Fruit fly (Drosophila melanogaster): Measurements from ENCODE around the gene vanin-like.

vanin-like gene

DNA sequence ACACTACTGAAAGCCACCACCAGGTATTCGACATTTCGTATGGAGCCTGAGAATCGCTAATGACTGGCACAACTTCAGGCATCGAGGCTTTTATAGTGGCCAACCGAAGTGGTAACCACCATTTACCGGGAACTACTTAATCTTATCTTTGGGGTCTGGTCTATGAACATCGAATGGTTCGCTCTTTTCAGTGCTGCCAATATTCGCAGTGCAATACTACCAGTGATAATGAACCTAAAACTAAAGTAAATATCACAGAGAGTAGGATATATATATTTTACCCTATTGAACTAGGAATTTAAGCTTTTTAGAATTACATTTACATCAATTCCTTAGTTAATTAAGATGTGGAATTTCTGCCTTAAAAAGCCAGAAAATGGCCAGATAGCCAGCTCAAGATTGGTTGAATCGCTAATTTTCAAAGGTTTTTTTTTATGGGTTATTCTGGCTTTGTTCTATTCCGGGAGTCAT, at the start of gene vanin-like:
Gene vanin-like (minus strand): TSS at position 51 of the 471 bp plus-strand sequence.
- TF ChIP-seq CG6792 (GFP tag; optimal IDR thresholded peaks at IDR 0.05) (no peak), Met (GFP tag; optimal IDR thresholded peaks at IDR 0.05) (no peak), eg (GFP tag; IDR thresholded peaks at IDR 0.05) (no peak), svp (GFP tag) (no peak), CG31627 (GFP tag; optimal IDR thresholded peaks at IDR 0.05) (no peak), Blimp-1 (GFP tag; optimal IDR thresholded peaks at IDR 0.05) (no peak), pdm3 (GFP tag; optimal IDR thresholded peaks at IDR 0.05) (no peak), vri (GFP tag; optimal IDR thresholded peaks at IDR 0.05) (no peak), CG32006 (GFP tag; optimal IDR thresholded peaks at IDR 0.05) (no peak), CG8119 (GFP tag; IDR thresholded peaks at IDR 0.05) (no peak), salr (GFP tag; optimal IDR thresholded peaks at IDR 0.05) (no peak)

DNA sequence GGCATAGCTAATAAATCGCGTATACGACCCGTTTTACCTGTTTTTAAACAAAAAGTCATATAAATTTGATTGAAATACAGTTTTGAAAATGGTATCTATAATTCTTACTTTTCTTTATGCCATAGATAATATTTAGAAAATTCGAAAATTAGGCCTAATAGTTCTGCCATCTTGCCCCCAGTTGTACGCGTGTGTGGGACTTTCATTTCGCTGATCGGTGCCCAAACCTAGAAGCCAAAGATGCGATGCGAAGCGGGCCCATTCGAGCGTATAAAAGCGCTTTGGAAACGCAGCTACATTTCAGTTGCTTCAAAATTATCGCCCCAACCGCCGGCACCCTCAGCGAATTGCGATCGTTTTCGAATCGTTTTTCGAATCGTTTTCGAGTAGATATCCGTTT, 34.7 kb upstream of the vanin-like start, which contains the start of gene CG14445:
Gene CG14445 (plus strand): TSS at position 301 of the 400 bp plus-strand sequence.
- TF ChIP-seq esn (GFP tag; optimal IDR thresholded peaks at IDR 0.05) (no peak), ss (GFP tag; optimal IDR thresholded peaks at IDR 0.05) (no peak), fd59A (GFP tag; optimal IDR thresholded peaks at IDR 0.05) (no peak), CG10631 (GFP tag; optimal IDR thresholded peaks at IDR 0.05) (no peak), salr (GFP tag; optimal IDR thresholded peaks at IDR 0.05) (no peak), achi (GFP tag; optimal IDR thresholded peaks at IDR 0.05) (no peak), Blimp-1 (GFP tag; optimal IDR thresholded peaks at IDR 0.05) (no peak), Eip75B (GFP tag; optimal IDR thresholded peaks at IDR 0.05) (no peak), CG1621 (tag; optimal IDR thresholded peaks at IDR 0.05) (no peak), spab (GFP tag; optimal IDR thresholded peaks at IDR 0.05) (no peak), fd85E (GFP tag; optimal IDR thresholded peaks at IDR 0.05) (no peak)

DNA sequence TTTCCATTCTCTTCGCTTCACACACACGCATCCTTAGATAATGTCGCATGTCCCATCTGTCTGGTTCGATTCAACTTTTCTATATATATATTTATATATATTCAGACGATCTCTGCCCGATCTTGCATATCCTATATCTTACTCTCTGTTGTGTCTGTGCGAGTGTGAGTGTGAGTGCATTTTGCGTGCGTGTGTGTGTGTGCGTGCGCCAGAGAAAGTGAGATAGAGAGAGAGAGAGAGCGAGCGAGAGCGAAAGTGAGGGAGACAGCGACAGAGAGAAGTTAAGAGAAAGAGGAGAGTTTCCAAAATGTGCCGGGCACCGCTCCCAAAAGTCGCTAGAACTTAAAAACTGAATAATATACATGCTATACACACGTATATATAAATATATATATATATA, 29.4 kb upstream of the vanin-like start:
- no peak for TF ChIP-seq Hr4 (GFP tag; optimal IDR thresholded peaks at IDR 0.05)
- TF ChIP-seq fkh (GFP tag; optimal IDR thresholded peaks at IDR 0.05): no peak

DNA sequence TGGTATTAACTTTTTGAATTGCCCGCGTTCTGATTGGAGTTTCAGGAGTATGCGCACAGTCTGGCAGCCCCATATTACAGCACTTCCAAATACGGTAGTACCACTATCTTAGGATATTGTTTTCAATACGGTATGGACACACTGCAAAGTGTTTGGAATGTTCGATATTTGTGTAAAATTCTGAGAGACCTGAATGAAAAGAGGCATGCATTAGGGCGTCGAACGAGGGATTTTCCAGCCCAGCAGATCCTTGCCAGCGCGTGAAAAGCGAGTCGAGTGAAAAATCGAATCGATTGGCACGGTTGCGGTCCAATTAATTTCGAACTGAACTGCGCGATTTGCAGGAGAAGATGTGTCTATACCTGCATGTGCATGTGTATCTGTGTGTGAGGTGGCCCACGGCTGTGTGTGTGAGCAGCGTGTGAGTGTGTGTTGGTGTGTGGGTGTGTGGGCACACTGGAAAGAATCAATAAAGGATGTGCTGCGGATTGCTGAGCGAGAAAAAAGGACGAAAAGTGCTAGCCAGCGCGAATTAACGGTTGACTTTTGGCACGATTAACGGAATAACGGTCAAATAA, 23.2 kb upstream of the vanin-like start, which contains the start of gene dtn:
Gene dtn (plus strand): TSS at position 176 of the 578 bp plus-strand sequence.
- TF ChIP-seq CG8119 (GFP tag; IDR thresholded peaks at IDR 0.05) (peak; percentile 17; the same call in 1 of the 3 replicates), topi (GFP tag; optimal IDR thresholded peaks at IDR 0.05) (no peak)

DNA sequence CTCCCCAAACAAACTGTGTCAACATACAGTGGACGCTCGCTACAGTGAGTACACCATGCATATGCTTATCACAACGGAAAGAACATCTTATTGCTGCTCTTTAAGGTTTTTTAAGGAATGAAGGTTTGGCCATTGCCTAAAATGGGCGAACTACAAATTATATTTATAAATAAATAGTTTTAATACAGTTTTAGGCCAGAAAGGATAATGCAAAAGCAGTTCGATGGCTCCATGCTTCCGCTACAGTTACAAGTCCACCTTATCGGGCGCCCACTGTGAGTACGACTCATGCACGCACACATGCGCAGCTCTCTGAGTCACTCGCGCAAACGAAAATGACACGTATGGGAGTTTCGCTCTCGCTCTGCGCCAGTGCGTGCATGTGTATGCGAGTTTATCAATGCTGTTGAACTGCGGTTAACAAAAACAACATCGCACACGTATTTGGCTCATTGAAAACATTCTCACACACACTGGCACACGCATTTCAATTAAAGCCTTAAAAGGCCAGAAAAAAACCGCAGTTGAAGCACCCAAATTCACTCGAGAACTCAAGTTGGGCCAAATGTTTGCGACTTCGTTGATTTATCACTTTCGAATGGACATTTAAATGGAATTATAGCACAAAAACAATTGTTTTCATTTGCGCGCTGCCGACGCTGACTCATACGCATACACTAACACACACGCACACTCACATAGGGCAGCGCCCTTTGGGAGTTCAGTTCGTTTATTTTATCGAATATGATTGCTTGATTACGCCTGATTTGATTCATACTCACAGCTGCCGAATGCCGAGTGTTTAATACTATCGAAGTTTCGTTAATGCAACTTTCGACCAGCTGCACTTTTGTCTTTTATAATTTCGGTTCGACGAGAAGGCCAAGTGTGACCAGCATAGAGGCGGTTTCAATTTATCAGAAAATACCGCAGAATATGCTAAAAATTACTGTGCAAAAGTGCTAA, 22.1 kb upstream of the vanin-like start, which contains the start of gene sqh:
Gene sqh (minus strand): TSS at position 916 of the 966 bp plus-strand sequence.
- TF ChIP-seq cyc (GFP tag; optimal IDR thresholded peaks at IDR 0.05): peak; percentile 75
- TF ChIP-seq Blimp-1 (GFP tag; optimal IDR thresholded peaks at IDR 0.05): peak; percentile 63
- TF ChIP-seq ss (GFP tag; optimal IDR thresholded peaks at IDR 0.05): peak; percentile 82 to 91
- peak; percentile 22 for TF ChIP-seq fd85E (GFP tag; optimal IDR thresholded peaks at IDR 0.05)
- TF ChIP-seq eg (GFP tag; IDR thresholded peaks at IDR 0.05): peak; percentile 91
- peak; percentile 69 for TF ChIP-seq CG9139 (GFP tag; optimal IDR thresholded peaks at IDR 0.05)
- TF ChIP-seq Lpt (GFP tag; optimal IDR thresholded peaks at IDR 0.05): peak; percentile 84
- peak; percentile 92 for TF ChIP-seq svp (GFP tag)
- TF ChIP-seq pdm3 (GFP tag; optimal IDR thresholded peaks at IDR 0.05): peak; percentile 86
- TF ChIP-seq CG7368 (GFP tag; optimal IDR thresholded peaks at IDR 0.05): peak; percentile 77
- peak; percentile 84 for TF ChIP-seq vri (GFP tag; optimal IDR thresholded peaks at IDR 0.05)
- peak; percentile 83 for TF ChIP-seq CG4318 (GFP tag; optimal IDR thresholded peaks at IDR 0.05)
- peak; percentile 78 for TF ChIP-seq Eip75B (GFP tag; optimal IDR thresholded peaks at IDR 0.05)
- TF ChIP-seq CG10669 (GFP tag; optimal IDR thresholded peaks at IDR 0.05): peak; percentile 83
- TF ChIP-seq CG32006 (GFP tag; optimal IDR thresholded peaks at IDR 0.05): peak; percentile 93
- peak; percentile 75 for TF ChIP-seq CG31627 (GFP tag; optimal IDR thresholded peaks at IDR 0.05)
- peak; percentile 88 for TF ChIP-seq dac (GFP tag; optimal IDR thresholded peaks at IDR 0.05)
- peak; percentile 91 for TF ChIP-seq Eip93F (GFP tag; optimal IDR thresholded peaks at IDR 0.05)
- peak; percentile 64 for TF ChIP-seq CG8319 (GFP tag; optimal IDR thresholded peaks at IDR 0.05)
- TF ChIP-seq Ets21C (GFP tag; optimal IDR thresholded peaks at IDR 0.05): peak; percentile 61
- TF ChIP-seq topi (GFP tag; optimal IDR thresholded peaks at IDR 0.05): peak; percentile 85
- TF ChIP-seq Smox (GFP tag; optimal IDR thresholded peaks at IDR 0.05): peak; percentile 82
- TF ChIP-seq Hr39 (GFP tag; optimal IDR thresholded peaks at IDR 0.05): peak; percentile 76
- peak; percentile 60 for TF ChIP-seq CG11762 (GFP tag; optimal IDR thresholded peaks at IDR 0.05; ENCODE audit: insufficient read depth)
- TF ChIP-seq CG6808 (GFP tag; optimal IDR thresholded peaks at IDR 0.05): peak; percentile 82
- peak; percentile 71 for TF ChIP-seq CG3919 (GFP tag; optimal IDR thresholded peaks at IDR 0.05)

Data from whole organism, prepupa.